Fruit fly (Drosophila melanogaster): Measurements from ENCODE around the gene CG31111.

Gene CG31111

DNA sequence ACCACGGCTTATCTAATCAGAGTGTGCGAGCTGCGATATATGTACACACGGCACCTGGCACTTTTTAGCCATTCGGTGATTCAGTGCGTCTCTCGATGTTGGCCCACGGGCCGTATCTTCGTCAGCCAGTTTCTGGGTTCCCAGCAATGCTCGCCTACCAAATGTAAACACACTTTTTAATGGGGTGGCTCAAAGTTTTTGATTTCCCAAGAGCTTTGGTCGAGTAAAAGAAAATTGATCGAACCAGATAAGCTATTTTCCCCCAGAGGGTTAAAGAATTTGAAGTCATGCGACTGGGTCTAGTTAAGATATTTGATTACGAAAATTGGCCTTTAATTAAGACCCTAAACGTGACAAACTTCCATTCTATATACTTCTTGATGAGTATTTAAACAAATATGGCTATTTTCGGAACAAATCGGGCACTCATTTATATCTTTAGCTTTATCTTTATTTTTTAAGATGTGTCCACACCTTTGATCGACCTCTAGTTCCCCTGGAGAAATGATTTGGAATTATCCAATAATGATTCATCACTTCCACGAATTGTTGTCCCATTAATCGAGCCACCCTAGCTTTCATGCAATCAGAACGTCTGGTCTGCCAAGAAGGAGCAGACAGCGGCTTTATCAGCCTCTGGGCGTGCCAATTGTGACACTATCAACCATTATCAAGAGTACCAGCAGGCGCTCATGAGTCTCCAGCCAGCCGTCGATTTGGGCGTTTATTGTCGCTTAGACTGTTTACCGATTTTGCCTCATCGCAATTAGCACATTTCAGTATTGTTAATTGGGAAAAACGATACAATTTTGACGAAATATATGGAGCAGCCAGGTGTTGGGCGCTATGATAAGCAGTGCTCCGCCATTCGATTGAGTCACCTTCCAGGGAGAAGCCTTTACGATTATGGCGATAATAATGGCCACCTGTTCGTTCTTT is 28.4 kb downstream of the CG31111 start (continued):
- no peak for TF ChIP-seq lmd (GFP tag; IDR thresholded peaks at IDR 0.05)
- TF ChIP-seq CG1024 (GFP tag; IDR thresholded peaks at IDR 0.05) = no peak
- no peak for TF ChIP-seq CG33213 (GFP tag; optimal IDR thresholded peaks at IDR 0.05)
- no peak for TF ChIP-seq CG10431 (GFP tag; optimal IDR thresholded peaks at IDR 0.05)
- peak; percentile 20; the same call in 1 of the 2 replicates for TF ChIP-seq NFAT (GFP tag; IDR thresholded peaks at IDR 0.05)
- TF ChIP-seq dmrt99B (tag; optimal IDR thresholded peaks at IDR 0.05) = no peak
- TF ChIP-seq sr (GFP tag; IDR thresholded peaks at IDR 0.05) = no peak
- TF ChIP-seq caup (GFP tag; optimal IDR thresholded peaks at IDR 0.05; ENCODE audit: severe bottlenecking) = peak; percentile 16
- TF ChIP-seq org-1 (GFP tag; optimal IDR thresholded peaks at IDR 0.05) = no peak
- TF ChIP-seq BEAF-32 (GFP tag; optimal IDR thresholded peaks at IDR 0.05) = no peak
- peak; percentile 33 for TF ChIP-seq CG13775 (GFP tag; optimal IDR thresholded peaks at IDR 0.05)
- TF ChIP-seq CG5180 (GFP tag; optimal IDR thresholded peaks at IDR 0.05) = no peak
- no peak for TF ChIP-seq Side (GFP tag; optimal IDR thresholded peaks at IDR 0.05)
- TF ChIP-seq MTF-1 (GFP tag; optimal IDR thresholded peaks at IDR 0.05; ENCODE audit: borderline replicate concordance) = peak; percentile 50
- TF ChIP-seq Gsc (GFP tag; IDR thresholded peaks at IDR 0.05) = no peak
- no peak for TF ChIP-seq HLH3B (GFP tag; IDR thresholded peaks at IDR 0.05)
- TF ChIP-seq CG30020 (tag; optimal IDR thresholded peaks at IDR 0.05) = no peak
- no peak for TF ChIP-seq Bteb2 (GFP tag; optimal IDR thresholded peaks at IDR 0.05)
- no peak for TF ChIP-seq TFAM (GFP tag; optimal IDR thresholded peaks at IDR 0.05)
- 0 out of 2 replicates have a peak, but pooled peaks have one; percentile 28 for TF ChIP-seq CG6689 (GFP tag; IDR thresholded peaks at IDR 0.05)
- no peak for TF ChIP-seq CG2202 (tag; optimal IDR thresholded peaks at IDR 0.05)
- TF ChIP-seq CG33557 (GFP tag; optimal IDR thresholded peaks at IDR 0.05) = no peak
- no peak for TF ChIP-seq HLHmδ (GFP tag; optimal IDR thresholded peaks at IDR 0.05)
- TF ChIP-seq jing (GFP tag; optimal IDR thresholded peaks at IDR 0.05) = no peak
- no peak for TF ChIP-seq CG7987 (GFP tag; optimal IDR thresholded peaks at IDR 0.05)
- TF ChIP-seq Nf-YC (tag; optimal IDR thresholded peaks at IDR 0.05) = peak; percentile 43
- no peak for TF ChIP-seq Bdp1 (GFP tag; optimal IDR thresholded peaks at IDR 0.05)
- no peak for TF ChIP-seq CG12769 (tag; optimal IDR thresholded peaks at IDR 0.05)
- TF ChIP-seq Adf1 (GFP tag; IDR thresholded peaks at IDR 0.05) = no peak
- no peak for TF ChIP-seq eve (GFP tag; optimal IDR thresholded peaks at IDR 0.05)
- TF ChIP-seq her (GFP tag; optimal IDR thresholded peaks at IDR 0.05) = no peak
- TF ChIP-seq CG7556 (GFP tag; optimal IDR thresholded peaks at IDR 0.05) = no peak
- peak; percentile 9 for TF ChIP-seq CG9609 (GFP tag; optimal IDR thresholded peaks at IDR 0.05)
- TF ChIP-seq Myb (GFP tag; optimal IDR thresholded peaks at IDR 0.05) = peak; percentile 43
- peak; percentile 99 for TF ChIP-seq exex (tag; optimal IDR thresholded peaks at IDR 0.05)
- TF ChIP-seq dm (GFP tag; optimal IDR thresholded peaks at IDR 0.05) = no peak
- no peak for TF ChIP-seq ap (GFP tag; IDR thresholded peaks at IDR 0.05)
- TF ChIP-seq sc (optimal IDR thresholded peaks at IDR 0.05) = no peak
- TF ChIP-seq sc (GFP tag; optimal IDR thresholded peaks at IDR 0.05) = no peak
- peak; percentile 61 for TF ChIP-seq HHEX (GFP tag; optimal IDR thresholded peaks at IDR 0.05)
- TF ChIP-seq CG4707 (GFP tag; optimal IDR thresholded peaks at IDR 0.05) = no peak
- peak; percentile 51 for TF ChIP-seq CG30403 (GFP tag; optimal IDR thresholded peaks at IDR 0.05)
- no peak for TF ChIP-seq ara (GFP tag; IDR thresholded peaks at IDR 0.05)
- TF ChIP-seq row (GFP tag; IDR thresholded peaks at IDR 0.05) = peak; percentile 66
- TF ChIP-seq CG2116 (GFP tag; optimal IDR thresholded peaks at IDR 0.05) = no peak
- TF ChIP-seq Mad (GFP tag; optimal IDR thresholded peaks at IDR 0.05) = no peak
- no peak for TF ChIP-seq Kr (GFP tag; optimal IDR thresholded peaks at IDR 0.05)
- no peak for TF ChIP-seq wdn (GFP tag; IDR thresholded peaks at IDR 0.05)
- TF ChIP-seq Bgb (GFP tag; IDR thresholded peaks at IDR 0.05; ENCODE audit: partially characterized antibody) = 0 out of 2 replicates have a peak, but pooled peaks have one; percentile 28
